Worm (Caenorhabditis elegans) whole organism, L2 larva: Measurements from ENCODE around the gene F12F6.7.

ENCODE experiments used
- ceh-16 ChIP-seq: fragments of 150-350 bp; optimal IDR thresholded peaks from 2 replicates; lab custom pipeline; 2014; ENCODE audit warnings: missing biosample characterization, missing genetic modification characterization
- elt-3 ChIP-seq: sonication (generic microtip); optimal IDR thresholded peaks from 2 replicates; lab custom pipeline; 2017; ENCODE audit warnings: missing biosample characterization, missing genetic modification characterization
- lin-39 ChIP-seq: fragments of 150-350 bp; optimal IDR thresholded peaks from 2 replicates; lab custom pipeline; 2014; ENCODE audit warnings: missing biosample characterization, missing genetic modification reagents, missing genetic modification characterization
- mab-5 ChIP-seq: fragments of 150-350 bp; optimal IDR thresholded peaks from 2 replicates; lab custom pipeline; 2014; ENCODE audit warnings: missing biosample characterization, missing genetic modification characterization
- nhr-12 ChIP-seq: fragments of 150-350 bp; optimal IDR thresholded peaks from 2 replicates; lab custom pipeline; 2014; ENCODE audit warnings: missing biosample characterization, missing genetic modification characterization
- nhr-23 ChIP-seq: fragments of 150-350 bp; optimal IDR thresholded peaks from 2 replicates; lab custom pipeline; 2014; ENCODE audit warnings: missing biosample characterization, missing genetic modification reagents, missing genetic modification characterization
- nhr-237 ChIP-seq: fragments of 150-350 bp; optimal IDR thresholded peaks from 2 replicates; lab custom pipeline; 2014; ENCODE audit warnings: missing biosample characterization, missing genetic modification characterization
- snpc-4 ChIP-seq: fragments of 150-350 bp; optimal IDR thresholded peaks from 2 replicates; lab custom pipeline; 2014; ENCODE audit warnings: missing biosample characterization, missing genetic modification characterization
- unc-62 ChIP-seq: fragments of 150-350 bp; optimal IDR thresholded peaks from 2 replicates; lab custom pipeline; 2014; ENCODE audit warnings: missing biosample characterization, missing genetic modification reagents, missing genetic modification characterization
- zag-1 ChIP-seq: fragments of 150-350 bp; optimal IDR thresholded peaks from 2 replicates; lab custom pipeline; 2014; ENCODE audit warnings: missing biosample characterization, missing genetic modification characterization

- TF ChIP-seq mab-5 (peak; percentile 53), nhr-23 (tag; lab: Kevin White, UChicago) (no peak), elt-3 (no peak), snpc-4 (tag; lab: Kevin White, UChicago) (peak; percentile 69), zag-1 (tag; lab: Kevin White, UChicago) (peak; percentile 67), unc-62 (no peak), nhr-12 (tag; lab: Kevin White, UChicago) (no peak), ceh-16 (tag; lab: Kevin White, UChicago) (no peak), nhr-237 (tag; lab: Kevin White, UChicago) (no peak), lin-39 (no peak)
Observed at ce11 chrIV:11524241-11524692, 37.4 kb downstream of the F12F6.7 start, which contains the start of gene mep-1.
